ENCODE assay signal across 4 worm cellular contexts in genomic region chrIII:13697822-13698221, ce11.
TF ChIP-seq lines count a peak whose summit lies in the region.

No protein-coding gene starts in this region.

TF ChIP-seq in whole organism, L1 larva, 84 proteins besides CTCF, POLR2A, EP300 and RAD21 (continued from another document):
- peak in 1 of 3 experiments; percentile 0 for TF ChIP-seq dpl-1 (GFP tag; optimal IDR thresholded peaks at IDR 0.05; lab: Kevin White, UChicago)
- TF ChIP-seq ceh-82 (tag; optimal IDR thresholded peaks at IDR 0.05; lab: Kevin White, UChicago): no peak
- TF ChIP-seq aha-1 (tag; optimal IDR thresholded peaks at IDR 0.05; lab: Kevin White, UChicago): no peak
- TF ChIP-seq blmp-1 (tag; optimal IDR thresholded peaks at IDR 0.05; lab: Kevin White, UChicago): no peak
- no peak for TF ChIP-seq skn-1 (tag; optimal IDR thresholded peaks at IDR 0.05; lab: Kevin White, UChicago)
- peak in 1 of 2 experiments; percentile 23 for TF ChIP-seq lsy-2 (tag; optimal IDR thresholded peaks at IDR 0.05; lab: Kevin White, UChicago)
- TF ChIP-seq snu-23 (GFP tag; optimal IDR thresholded peaks at IDR 0.05; lab: Kevin White, UChicago): peak; percentile 29
- TF ChIP-seq ztf-11 (tag; optimal IDR thresholded peaks at IDR 0.05; lab: Kevin White, UChicago): peak in 1 of 2 experiments; percentile 16
- TF ChIP-seq nhr-71 (tag; optimal IDR thresholded peaks at IDR 0.05; lab: Kevin White, UChicago): peak; percentile 36
- TF ChIP-seq efl-1 (optimal IDR thresholded peaks at IDR 0.05; lab: Kevin White, UChicago): peak in 1 of 2 experiments; percentile 2
- TF ChIP-seq efl-1 (GFP tag; optimal IDR thresholded peaks at IDR 0.05 in 1 of 2; lab: Kevin White, UChicago): peak in 1 of 2 experiments; percentile 89

TF ChIP-seq in whole organism, L4 larva, 104 proteins besides CTCF, POLR2A, EP300 and RAD21 (continued from another document):
- TF ChIP-seq set-16 (GFP tag; IDR thresholded peaks at IDR 0.05; lab: Robert Waterston, UW): peak; percentile 75
- TF ChIP-seq mdl-1 (tag; optimal IDR thresholded peaks at IDR 0.05; lab: Kevin White, UChicago): peak in 1 of 2 experiments; percentile 29
- peak; percentile 8 for TF ChIP-seq fkh-10 (GFP tag; optimal IDR thresholded peaks at IDR 0.05; lab: Kevin White, UChicago)
- no peak for TF ChIP-seq skn-1 (tag; optimal IDR thresholded peaks at IDR 0.05; lab: Kevin White, UChicago)
- TF ChIP-seq ctbp-1 (GFP tag; IDR thresholded peaks at IDR 0.05; lab: Robert Waterston, UW): 0 out of 2 replicates have a peak, but pooled peaks have one; percentile 11
- no peak for TF ChIP-seq lin-13 (GFP tag; optimal IDR thresholded peaks at IDR 0.05; lab: Kevin White, UChicago)

TF ChIP-seq in whole organism, late embryonic, 69 proteins besides CTCF, POLR2A, EP300 and RAD21 (continued from another document):
- no peak for TF ChIP-seq ceh-18 (tag; optimal IDR thresholded peaks at IDR 0.05; lab: Kevin White, UChicago)
- no peak for TF ChIP-seq pqm-1 (tag; optimal IDR thresholded peaks at IDR 0.05; lab: Kevin White, UChicago)
- no peak for TF ChIP-seq ceh-34 (tag; optimal IDR thresholded peaks at IDR 0.05; lab: Kevin White, UChicago)
- TF ChIP-seq ceh-19 (GFP tag; optimal IDR thresholded peaks at IDR 0.05; lab: Kevin White, UChicago): peak; percentile 25
- TF ChIP-seq elt-4 (tag; optimal IDR thresholded peaks at IDR 0.05; lab: Kevin White, UChicago): no peak
- no peak for TF ChIP-seq C38D4.7 (GFP tag; optimal IDR thresholded peaks at IDR 0.05; lab: Kevin White, UChicago)
- no peak for TF ChIP-seq che-1 (tag; optimal IDR thresholded peaks at IDR 0.05; lab: Kevin White, UChicago)
- TF ChIP-seq elt-2 (tag; optimal IDR thresholded peaks at IDR 0.05; lab: Kevin White, UChicago): no peak
- no peak for TF ChIP-seq ama-1 (optimal IDR thresholded peaks at IDR 0.05; lab: Kevin White, UChicago)
- TF ChIP-seq ceh-45 (GFP tag; IDR thresholded peaks at IDR 0.05; lab: Robert Waterston, UW): no peak
- no peak for TF ChIP-seq hlh-13 (GFP tag; optimal IDR thresholded peaks at IDR 0.05; lab: Kevin White, UChicago)
- TF ChIP-seq pax-1 (tag; optimal IDR thresholded peaks at IDR 0.05; lab: Kevin White, UChicago): no peak

TF ChIP-seq in whole organism, young adult, 124 proteins besides CTCF, POLR2A, EP300 and RAD21 (continued from another document):
- TF ChIP-seq let-526 (GFP tag; IDR thresholded peaks at IDR 0.05; lab: Robert Waterston, UW) (0 out of 2 replicates have a peak, but pooled peaks have one; percentile 10), hmg-1.2 (GFP tag; IDR thresholded peaks at IDR 0.05; lab: Robert Waterston, UW) (peak; percentile 40; the same call in 1 of the 2 replicates), F52B5.7 (tag; optimal IDR thresholded peaks at IDR 0.05; lab: Kevin White, UChicago) (no peak)
TF ChIP-seq in whole organism, young adult: peak in this region for 5.
